Worm (Caenorhabditis elegans) whole organism, young adult: ENCODE results near the gene myo-6.

Experiments used
- B0019.2 ChIP-seq: fragments of 200-800 bp; sonication (Bioruptor generic); conservative IDR thresholded peaks from 2 replicates; pipeline ENCODE4 v1.3.6; 2022; ENCODE audit warnings: missing genetic modification reagents, missing genetic modification characterization, missing compliant biosample characterization
- D2030.7 ChIP-seq: fragments of 200-800 bp; sonication (Bioruptor generic); IDR thresholded peaks from 2 replicates; pipeline ENCODE4 v1.3.6; 2022; ENCODE audit warnings: missing genetic modification reagents, missing genetic modification characterization, missing compliant biosample characterization
- F23B12.7 ChIP-seq: sonication (generic microtip); optimal IDR thresholded peaks from 2 replicates; lab custom pipeline; 2017; ENCODE audit warnings: missing genetic modification characterization, mild to moderate bottlenecking, missing compliant biosample characterization, antibody characterized with exemption, moderate library complexity; ENCODE audit not compliant: insufficient read depth
- F39B2.1 ChIP-seq: fragments of 200-800 bp; sonication (Bioruptor generic); IDR thresholded peaks from 2 replicates; pipeline ENCODE4 v1.3.6; 2022; ENCODE audit warnings: missing genetic modification reagents, missing genetic modification characterization, missing compliant biosample characterization
- K12H6.12 ChIP-seq: fragments of 200-800 bp; sonication (Bioruptor generic); optimal IDR thresholded peaks from 2 replicates; lab custom pipeline; 2018; ENCODE audit warnings: mild to moderate bottlenecking, missing genetic modification characterization, missing compliant biosample characterization
- Y53F4B.3 ChIP-seq: fragments of 200-800 bp; sonication (Bioruptor generic); IDR thresholded peaks from 2 replicates; pipeline ENCODE4 v1.3.6; 2022; ENCODE audit warnings: missing genetic modification reagents, missing genetic modification characterization, missing compliant biosample characterization
- Y56A3A.18 ChIP-seq: fragments of 200-800 bp; sonication (Bioruptor generic); IDR thresholded peaks from 2 replicates; pipeline ENCODE4 v1.3.6; 2022; ENCODE audit warnings: missing genetic modification reagents, missing genetic modification characterization, missing compliant biosample characterization
- Y79H2A.3 ChIP-seq: fragments of 200-800 bp; sonication (Bioruptor generic); conservative IDR thresholded peaks from 2 replicates; pipeline ENCODE4 v1.3.6; 2022; ENCODE audit warnings: missing genetic modification reagents, missing genetic modification characterization, missing compliant biosample characterization
- Y95B8A.8 ChIP-seq: fragments of 200-800 bp; sonication (Bioruptor generic); IDR thresholded peaks from 2 replicates; pipeline ENCODE4 v1.3.6; 2022; ENCODE audit warnings: missing genetic modification reagents, missing genetic modification characterization, missing compliant biosample characterization
- ZK185.1 ChIP-seq: sonication (generic microtip); optimal IDR thresholded peaks from 2 replicates; lab custom pipeline; 2016; ENCODE audit warnings: mild to moderate bottlenecking, missing genetic modification characterization, missing compliant biosample characterization; ENCODE audit not compliant: poor library complexity, severe bottlenecking
- atf-7 ChIP-seq: sonication (generic microtip); optimal IDR thresholded peaks from 2 replicates; lab custom pipeline; 2017; ENCODE audit warnings: mild to moderate bottlenecking, missing genetic modification characterization, missing compliant biosample characterization
- bed-2 ChIP-seq: fragments of 200-800 bp; sonication (Bioruptor generic); IDR thresholded peaks from 2 replicates; pipeline ENCODE4 v1.3.6; 2022; ENCODE audit warnings: missing genetic modification reagents, missing genetic modification characterization, missing compliant biosample characterization
- ceh-91 ChIP-seq: fragments of 200-800 bp; sonication (Bioruptor generic); IDR thresholded peaks from 2 replicates; pipeline ENCODE4 v1.3.6; 2022; ENCODE audit warnings: missing genetic modification reagents, missing genetic modification characterization, missing compliant biosample characterization
- dox-1 ChIP-seq: fragments of 200-800 bp; sonication (Bioruptor generic); IDR thresholded peaks from 2 replicates; pipeline ENCODE4 v1.3.6; 2022; ENCODE audit warnings: missing genetic modification reagents, missing genetic modification characterization, missing compliant biosample characterization
- dpl-1 ChIP-seq: fragments of 150-350 bp; optimal IDR thresholded peaks from 2 replicates; lab custom pipeline; 2014; ENCODE audit warnings: missing biosample characterization, missing genetic modification reagents, missing genetic modification characterization
- efl-1 ChIP-seq: fragments of 150-350 bp; optimal IDR thresholded peaks from 2 replicates; lab custom pipeline; 2014; ENCODE audit warnings: missing biosample characterization, missing genetic modification reagents, missing genetic modification characterization
- egrh-3 ChIP-seq: fragments of 200-800 bp; sonication (Bioruptor generic); IDR thresholded peaks from 2 replicates; pipeline ENCODE4 v1.3.6; 2022; ENCODE audit warnings: missing genetic modification reagents, missing genetic modification characterization, missing compliant biosample characterization
- ekl-4 ChIP-seq: fragments of 200-800 bp; sonication (Bioruptor generic); IDR thresholded peaks from 2 replicates; pipeline ENCODE4 v1.3.6; 2022; ENCODE audit warnings: missing genetic modification reagents, missing genetic modification characterization, missing compliant biosample characterization
- gei-17 ChIP-seq: fragments of 200-800 bp; sonication (Bioruptor generic); optimal IDR thresholded peaks from 2 replicates; lab custom pipeline; 2018; ENCODE audit warnings: mild to moderate bottlenecking, missing genetic modification characterization, missing compliant biosample characterization
- hlh-26 ChIP-seq: fragments of 200-800 bp; sonication (Bioruptor generic); conservative IDR thresholded peaks from 2 replicates; pipeline ENCODE4 v1.3.6; 2022; ENCODE audit warnings: missing genetic modification reagents, missing genetic modification characterization, missing compliant biosample characterization
- hmg-1.2 ChIP-seq: fragments of 200-800 bp; sonication (Bioruptor generic); IDR thresholded peaks from 2 replicates; pipeline ENCODE4 v1.3.6; 2022; ENCODE audit warnings: missing genetic modification reagents, missing genetic modification characterization, missing compliant biosample characterization
- hmg-20 ChIP-seq: fragments of 200-800 bp; sonication (Bioruptor generic); IDR thresholded peaks from 2 replicates; pipeline ENCODE4 v1.3.6; 2022; ENCODE audit warnings: missing genetic modification reagents, missing genetic modification characterization, missing compliant biosample characterization
- lin-26 ChIP-seq: fragments of 200-800 bp; sonication (Bioruptor generic); IDR thresholded peaks from 2 replicates; pipeline ENCODE4 v1.3.6; 2022; ENCODE audit warnings: missing genetic modification reagents, missing genetic modification characterization, missing compliant biosample characterization
- lin-40 ChIP-seq: sonication (generic microtip); optimal IDR thresholded peaks from 2 replicates; lab custom pipeline; 2016; ENCODE audit warnings: missing genetic modification characterization, mild to moderate bottlenecking, missing compliant biosample characterization, missing genotype, missing genetic modification reagents
- lin-54 ChIP-seq: fragments of 200-800 bp; sonication (Bioruptor generic); optimal IDR thresholded peaks from 2 replicates; lab custom pipeline; 2018; ENCODE audit warnings: mild to moderate bottlenecking, missing genetic modification characterization, missing compliant biosample characterization
- lir-1 ChIP-seq: fragments of 200-800 bp; sonication (Bioruptor generic); conservative IDR thresholded peaks from 2 replicates; pipeline ENCODE4 v1.3.6; 2022; ENCODE audit warnings: missing genetic modification reagents, missing genetic modification characterization, missing compliant biosample characterization
- lsl-1 ChIP-seq: fragments of 200-800 bp; sonication (Bioruptor generic); optimal IDR thresholded peaks from 2 replicates; lab custom pipeline; 2018; ENCODE audit warnings: mild to moderate bottlenecking, missing genetic modification characterization, moderate library complexity, missing compliant biosample characterization
- madf-10 ChIP-seq: sonication (generic microtip); optimal IDR thresholded peaks from 2 replicates; lab custom pipeline; 2016; ENCODE audit warnings: mild to moderate bottlenecking, missing genetic modification characterization, missing compliant biosample characterization
- madf-6 ChIP-seq: fragments of 200-800 bp; sonication (Bioruptor generic); IDR thresholded peaks from 2 replicates; pipeline ENCODE4 v1.3.6; 2022; ENCODE audit warnings: missing genetic modification reagents, missing genetic modification characterization, missing compliant biosample characterization
- nfya-1 ChIP-seq: sonication (generic microtip); optimal IDR thresholded peaks from 2 replicates; lab custom pipeline; 2017; ENCODE audit warnings: antibody characterized with exemption, missing compliant biosample characterization, missing genetic modification characterization, borderline replicate concordance; ENCODE audit not compliant: insufficient read depth
- nfyb-1 ChIP-seq: fragments of 200-800 bp; sonication (Bioruptor generic); IDR thresholded peaks from 2 replicates; pipeline ENCODE4 v1.3.6; 2022; ENCODE audit warnings: missing genetic modification reagents, missing genetic modification characterization, missing compliant biosample characterization
- nhr-80 ChIP-seq: sonication (generic microtip); optimal IDR thresholded peaks from 2 replicates; lab custom pipeline; 2016; ENCODE audit warnings: missing genetic modification characterization, missing compliant biosample characterization
- pbrm-1 ChIP-seq: fragments of 200-800 bp; sonication (Bioruptor generic); IDR thresholded peaks from 2 replicates; pipeline ENCODE4 v1.3.6; 2022; ENCODE audit warnings: missing genetic modification reagents, missing genetic modification characterization, missing compliant biosample characterization
- pha-4 ChIP-seq: fragments of 150-350 bp; sonication (generic microtip); optimal IDR thresholded peaks from 2 replicates; lab custom pipeline; 2014; ENCODE audit warnings: missing biosample characterization, missing genetic modification reagents, missing genetic modification characterization
- repo-1 ChIP-seq: sonication (generic microtip); optimal IDR thresholded peaks from 2 replicates; lab custom pipeline; 2017; ENCODE audit warnings: mild to moderate bottlenecking, missing genetic modification characterization, missing compliant biosample characterization
- rpc-1 ChIP-seq, 2 experiments: fragments of 150-350 bp in 1 of 2; sonication (generic microtip) in 1 of 2; optimal IDR thresholded peaks; 2 replicates each; lab custom pipeline; 2014 to 2018; ENCODE audit warnings: missing biosample characterization in 1 of 2, missing genetic modification characterization in 1 of 2, missing genetic modification reagents in 1 of 2, missing genotype in 1 of 2
- sea-2 ChIP-seq: fragments of 200-800 bp; sonication (Bioruptor generic); IDR thresholded peaks from 2 replicates; pipeline ENCODE4 v1.3.6; 2022; ENCODE audit warnings: missing genetic modification characterization, missing compliant biosample characterization
- snpc-1.1 ChIP-seq: sonication (generic microtip); optimal IDR thresholded peaks from 2 replicates; lab custom pipeline; 2017; ENCODE audit warnings: missing genetic modification characterization, mild to moderate bottlenecking, missing compliant biosample characterization, antibody characterized with exemption, moderate library complexity, missing genotype, missing genetic modification reagents; ENCODE audit not compliant: insufficient read depth
- snpc-3.4 ChIP-seq: sonication (generic microtip); optimal IDR thresholded peaks from 2 replicates; lab custom pipeline; 2017; ENCODE audit warnings: missing genetic modification characterization, mild to moderate bottlenecking, missing compliant biosample characterization, antibody characterized with exemption, moderate library complexity, missing genotype, missing genetic modification reagents
- snpc-4 ChIP-seq, 5 experiments: fragments of 150-350 bp in 1 of 5; sonication (generic microtip) in 4 of 5; optimal IDR thresholded peaks; 2 replicates each; lab custom pipeline; 2014 to 2018; ENCODE audit warnings: missing genetic modification characterization in 5 of 5, missing biosample characterization in 3 of 5, antibody characterized with exemption in 2 of 5, mild to moderate bottlenecking in 2 of 5, missing compliant biosample characterization in 2 of 5, missing genotype in 2 of 5, moderate library complexity in 2 of 5, missing genetic modification reagents in 1 of 5
- tbp1 ChIP-seq: fragments of 200-800 bp; sonication (Bioruptor generic); optimal IDR thresholded peaks from 2 replicates; lab custom pipeline; 2018; ENCODE audit warnings: mild to moderate bottlenecking, missing genetic modification characterization, missing compliant biosample characterization
- tbx-9 ChIP-seq: sonication (generic microtip); optimal IDR thresholded peaks from 2 replicates; lab custom pipeline; 2016; ENCODE audit warnings: borderline replicate concordance, missing genetic modification characterization, inconsistent platforms, missing compliant biosample characterization
- tlf-1 ChIP-seq: fragments of 200-800 bp; sonication (Bioruptor generic); optimal IDR thresholded peaks from 2 replicates; lab custom pipeline; 2018; ENCODE audit warnings: mild to moderate bottlenecking, missing genetic modification characterization, missing compliant biosample characterization
- xnd-1 ChIP-seq: sonication (generic microtip); optimal IDR thresholded peaks from 2 replicates; lab custom pipeline; 2016; ENCODE audit warnings: missing genotype, missing genetic modification reagents, missing genetic modification characterization, missing compliant biosample characterization
- ztf-25 ChIP-seq: fragments of 200-800 bp; sonication (Bioruptor generic); IDR thresholded peaks from 2 replicates; pipeline ENCODE4 v1.3.6; 2022; ENCODE audit warnings: missing genetic modification reagents, missing genetic modification characterization, missing compliant biosample characterization
- ztf-3 ChIP-seq: fragments of 200-800 bp; sonication (Bioruptor generic); optimal IDR thresholded peaks from 2 replicates; lab custom pipeline; 2018; ENCODE audit warnings: mild to moderate bottlenecking, missing genetic modification characterization, missing compliant biosample characterization

The myo-6 gene

DNA sequence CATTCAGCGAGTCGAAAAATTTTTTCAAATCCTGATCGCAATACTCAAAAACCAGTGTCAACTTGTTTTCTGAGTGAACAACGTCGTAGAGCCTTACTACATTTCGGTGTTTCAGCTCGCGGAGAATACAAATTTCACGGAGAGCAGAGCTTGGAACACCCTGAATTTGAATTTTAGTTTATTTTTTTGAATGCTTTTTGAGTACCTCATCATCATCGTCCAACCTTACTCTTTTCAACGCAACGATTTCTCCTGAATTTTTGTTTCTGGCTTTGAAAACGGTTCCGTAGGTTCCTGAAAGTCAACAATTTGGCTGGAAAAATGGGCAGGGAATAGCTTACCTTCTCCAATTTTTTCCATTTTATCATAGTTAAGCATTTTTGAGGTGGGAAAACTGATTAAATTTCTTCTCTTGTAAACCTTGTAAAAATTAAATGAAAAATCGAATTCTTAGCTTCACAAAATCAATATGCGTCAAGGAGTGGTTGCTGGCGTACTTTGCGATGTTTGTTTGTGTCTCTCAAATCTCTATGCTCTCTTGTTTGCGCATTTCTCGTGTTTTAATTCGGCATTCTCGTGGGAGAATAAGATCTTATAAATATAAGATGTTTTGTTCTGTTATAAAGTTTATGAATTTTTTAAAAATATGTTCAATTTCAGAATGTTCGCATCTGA, 56.5 kb downstream of the myo-6 start, which contains the start of gene cdk-5 (continued):
- TF ChIP-seq snpc-1.1 (tag; lab: Kevin White, UChicago) (no peak), tbx-9 (tag; lab: Kevin White, UChicago) (no peak), hmg-1.2 (GFP tag; lab: Robert Waterston, UW) (peak; percentile 99), ZK185.1 (tag; lab: Kevin White, UChicago) (no peak), nfyb-1 (GFP tag; lab: Robert Waterston, UW) (peak; percentile 81), tlf-1 (GFP tag; lab: Kevin White, UChicago) (peak; percentile 68), pbrm-1 (GFP tag; lab: Robert Waterston, UW) (peak; percentile 77; the same call in 1 of the 2 replicates), lir-1 (GFP tag; lab: Robert Waterston, UW) (no peak), madf-6 (peak; percentile 66), tbp1 (GFP tag; lab: Kevin White, UChicago) (peak; percentile 51), F39B2.1 (GFP tag; lab: Robert Waterston, UW) (no peak), dpl-1 (GFP tag; lab: Kevin White, UChicago) (peak; percentile 11), atf-7 (peak; percentile 16), ztf-3 (GFP tag; lab: Kevin White, UChicago) (no peak), ceh-91 (no peak), efl-1 (GFP tag; lab: Kevin White, UChicago) (peak; percentile 4), nfya-1 (no peak), hlh-26 (GFP tag; lab: Robert Waterston, UW) (no peak), snpc-3.4 (tag; lab: Kevin White, UChicago) (peak; percentile 72), ekl-4 (peak; percentile 86), bed-2 (GFP tag; lab: Robert Waterston, UW) (no peak), D2030.7 (peak; percentile 72; the same call in 1 of the 2 replicates), lin-54 (GFP tag; lab: Kevin White, UChicago) (peak; percentile 84), madf-10 (tag; lab: Kevin White, UChicago) (peak; percentile 15), gei-17 (GFP tag; lab: Kevin White, UChicago) (peak; percentile 30), lin-40 (tag; lab: Kevin White, UChicago) (peak; percentile 87), rpc-1 (optimal IDR thresholded peaks at IDR 0.05; lab: Kevin White, UChicago) (no peak), rpc-1 (tag; optimal IDR thresholded peaks at IDR 0.05; lab: Kevin White, UChicago) (no peak), egrh-3 (GFP tag; lab: Robert Waterston, UW) (no peak), Y56A3A.18 (GFP tag; lab: Robert Waterston, UW) (peak; percentile 52; the same call in 1 of the 2 replicates), lsl-1 (GFP tag; lab: Kevin White, UChicago) (peak; percentile 51), snpc-4 (GFP tag; optimal IDR thresholded peaks at IDR 0.05; lab: Kevin White, UChicago) (no peak), snpc-4 (tag; optimal IDR thresholded peaks at IDR 0.05; lab: Kevin White, UChicago) (peak in 2 of 4 experiments; percentile 54 to 62), xnd-1 (tag; lab: Kevin White, UChicago) (peak; percentile 33), sea-2 (GFP tag; lab: Robert Waterston, UW) (no peak), Y79H2A.3 (no peak), hmg-20 (GFP tag; lab: Robert Waterston, UW) (no peak), dox-1 (GFP tag; lab: Robert Waterston, UW) (0 out of 2 replicates have a peak, but pooled peaks have one; percentile 31), lin-26 (GFP tag; lab: Robert Waterston, UW) (no peak), repo-1 (tag; lab: Kevin White, UChicago) (peak; percentile 69), B0019.2 (no peak), F23B12.7 (no peak), Y53F4B.3 (GFP tag; lab: Robert Waterston, UW) (no peak), Y95B8A.8 (GFP tag; lab: Robert Waterston, UW) (no peak), ztf-25 (no peak), pha-4 (tag; lab: Kevin White, UChicago) (peak; percentile 69), nhr-80 (tag; lab: Kevin White, UChicago) (no peak), K12H6.12 (peak; percentile 19)
